Fruit fly (Drosophila melanogaster) whole organism, embryonic: ENCODE data around the gene CG14915.

Experiments used
- Atf3 ChIP-seq: fragments of 200-800 bp; sonication (Bioruptor generic); optimal IDR thresholded peaks from 3 replicates; lab custom pipeline; 2016; ENCODE audit warnings: missing biosample characterization, missing genetic modification characterization
- CG10147 ChIP-seq: fragments of 200-800 bp; sonication (Bioruptor generic); optimal IDR thresholded peaks from 2 replicates; lab custom pipeline; 2019; ENCODE audit warnings: missing biosample characterization, mild to moderate bottlenecking, missing genetic modification characterization, moderate library complexity
- CG1024 ChIP-seq: fragments of 200-800 bp; sonication (Bioruptor generic); IDR thresholded peaks from 2 replicates; pipeline ENCODE4 v1.3.6; 2022; ENCODE audit warnings: missing biosample characterization, missing genetic modification characterization
- CG10321 ChIP-seq: fragments of 200-800 bp; sonication (Bioruptor generic); IDR thresholded peaks from 2 replicates; pipeline ENCODE4 v1.3.6; 2022; ENCODE audit warnings: missing biosample characterization, missing genetic modification characterization
- CG14860 ChIP-seq: fragments of 200-800 bp; sonication (Bioruptor generic); IDR thresholded peaks from 3 replicates; pipeline ENCODE4 v1.3.6; 2022; ENCODE audit warnings: missing biosample characterization, missing genetic modification characterization; ENCODE audit not compliant: partially characterized antibody
- CG15011 ChIP-seq: fragments of 200-800 bp; sonication (Bioruptor generic); optimal IDR thresholded peaks from 3 replicates; lab custom pipeline; 2018; ENCODE audit warnings: missing biosample characterization, mild to moderate bottlenecking, missing genetic modification characterization
- CG17361 ChIP-seq: fragments of 200-800 bp; sonication (Bioruptor generic); IDR thresholded peaks from 3 replicates; pipeline ENCODE4 v1.3.6; 2022; ENCODE audit warnings: missing biosample characterization, missing genetic modification characterization
- CG2875 ChIP-seq: fragments of 200-800 bp; sonication (Bioruptor generic); optimal IDR thresholded peaks from 2 replicates; lab custom pipeline; 2017; ENCODE audit warnings: missing biosample characterization, mild to moderate bottlenecking, missing genetic modification characterization, missing genetic modification reagents
- CG3065 ChIP-seq: fragments of 200-800 bp; sonication (Bioruptor generic); optimal IDR thresholded peaks from 2 replicates; lab custom pipeline; 2016; ENCODE audit warnings: missing biosample characterization, missing genetic modification characterization
- CG32772 ChIP-seq: fragments of 200-800 bp; sonication (Bioruptor generic); IDR thresholded peaks from 2 replicates; pipeline ENCODE4 v1.3.6; 2022; ENCODE audit warnings: missing biosample characterization, missing genetic modification characterization
- CG34376 ChIP-seq: fragments of 200-800 bp; sonication (Bioruptor generic); optimal IDR thresholded peaks from 2 replicates; lab custom pipeline; 2018; ENCODE audit warnings: missing biosample characterization, mild to moderate bottlenecking, missing genetic modification characterization
- CG4360 ChIP-seq: fragments of 200-800 bp; sonication (Bioruptor generic); IDR thresholded peaks from 2 replicates; pipeline ENCODE4 v1.3.6; 2022; ENCODE audit warnings: missing biosample characterization, missing genetic modification characterization
- CG6689 ChIP-seq: fragments of 200-800 bp; sonication (Bioruptor generic); IDR thresholded peaks from 2 replicates; pipeline ENCODE4 v1.3.6; 2022; ENCODE audit warnings: missing biosample characterization, missing genetic modification characterization
- CG7839 ChIP-seq: fragments of 200-800 bp; sonication (Bioruptor generic); optimal IDR thresholded peaks from 3 replicates; lab custom pipeline; 2018; ENCODE audit warnings: missing biosample characterization, mild to moderate bottlenecking, missing genetic modification characterization, moderate library complexity
- CG8359 ChIP-seq: fragments of 200-800 bp; sonication (Bioruptor generic); optimal IDR thresholded peaks from 2 replicates; lab custom pipeline; 2017; ENCODE audit warnings: missing biosample characterization, mild to moderate bottlenecking, missing genetic modification characterization, borderline replicate concordance
- CG8765 ChIP-seq: fragments of 200-800 bp; sonication (Bioruptor generic); IDR thresholded peaks from 2 replicates; pipeline ENCODE4 v1.3.6; 2022; ENCODE audit warnings: missing biosample characterization, missing genetic modification characterization
- CG9215 ChIP-seq: fragments of 200-800 bp; sonication (Bioruptor generic); IDR thresholded peaks from 2 replicates; pipeline ENCODE4 v1.3.6; 2022; ENCODE audit warnings: missing biosample characterization, missing genetic modification characterization
- CG9932 ChIP-seq: fragments of 200-800 bp; sonication (Bioruptor generic); IDR thresholded peaks from 2 replicates; pipeline ENCODE4 v1.3.6; 2022; ENCODE audit warnings: missing biosample characterization, missing genetic modification characterization
- CHES-1-like ChIP-seq: fragments of 200-800 bp; sonication (Bioruptor generic); optimal IDR thresholded peaks from 2 replicates; lab custom pipeline; 2016; ENCODE audit warnings: missing biosample characterization, missing genetic modification characterization
- Dek ChIP-seq: fragments of 200-800 bp; sonication (Bioruptor generic); optimal IDR thresholded peaks from 3 replicates; lab custom pipeline; 2019; ENCODE audit warnings: missing biosample characterization, mild to moderate bottlenecking, missing genetic modification characterization, moderate library complexity
- Fer2 ChIP-seq: fragments of 200-800 bp; sonication (Bioruptor generic); optimal IDR thresholded peaks from 2 replicates; lab custom pipeline; 2018; ENCODE audit warnings: missing biosample characterization, mild to moderate bottlenecking, missing genetic modification characterization, moderate library complexity
- HLH3B ChIP-seq: fragments of 200-800 bp; sonication (Bioruptor generic); IDR thresholded peaks from 2 replicates; pipeline ENCODE4 v1.3.6; 2022; ENCODE audit warnings: missing biosample characterization, missing genetic modification characterization
- Hand ChIP-seq: fragments of 200-800 bp; sonication (Bioruptor generic); optimal IDR thresholded peaks from 2 replicates; lab custom pipeline; 2017; ENCODE audit warnings: mild to moderate bottlenecking, missing biosample characterization, missing genetic modification reagents, missing genetic modification characterization
- Hmr ChIP-seq: fragments of 200-800 bp; sonication (Bioruptor generic); optimal IDR thresholded peaks from 3 replicates; lab custom pipeline; 2017; ENCODE audit warnings: mild to moderate bottlenecking, missing biosample characterization, missing genetic modification reagents, missing genetic modification characterization
- Hmx ChIP-seq: fragments of 200-800 bp; sonication (Bioruptor generic); optimal IDR thresholded peaks from 2 replicates; lab custom pipeline; 2016; ENCODE audit warnings: missing biosample characterization, missing genetic modification characterization
- Kr ChIP-seq: fragments of 200-800 bp; sonication (Bioruptor generic); optimal IDR thresholded peaks from 2 replicates; lab custom pipeline; 2017; ENCODE audit warnings: missing biosample characterization, mild to moderate bottlenecking, missing genetic modification characterization
- Lhr ChIP-seq: fragments of 200-800 bp; sonication (Bioruptor generic); optimal IDR thresholded peaks from 3 replicates; lab custom pipeline; 2017; ENCODE audit warnings: mild to moderate bottlenecking, missing biosample characterization, missing genetic modification reagents, missing genetic modification characterization
- MBD-R2 ChIP-seq: fragments of 200-800 bp; sonication (Bioruptor generic); IDR thresholded peaks from 2 replicates; pipeline ENCODE4 v1.3.6; 2022; ENCODE audit warnings: missing biosample characterization, missing genetic modification characterization
- MESR4 ChIP-seq: fragments of 200-800 bp; sonication (Bioruptor generic); optimal IDR thresholded peaks from 2 replicates; lab custom pipeline; 2018; ENCODE audit warnings: missing biosample characterization, mild to moderate bottlenecking, missing genetic modification characterization, moderate library complexity
- NFAT ChIP-seq: fragments of 200-800 bp; sonication (Bioruptor generic); IDR thresholded peaks from 2 replicates; pipeline ENCODE4 v1.3.6; 2022; ENCODE audit warnings: missing biosample characterization, missing genetic modification characterization
- Rfx ChIP-seq: fragments of 200-800 bp; sonication (Bioruptor generic); IDR thresholded peaks from 2 replicates; pipeline ENCODE4 v1.3.6; 2022; ENCODE audit warnings: missing biosample characterization, missing genetic modification characterization
- Tbp ChIP-seq: fragments of >200 bp; optimal IDR thresholded peaks from 2 replicates; lab custom pipeline; 2018; ENCODE audit warnings: missing biosample characterization, missing genetic modification characterization
- ac ChIP-seq: fragments of 200-800 bp; sonication (Bioruptor generic); optimal IDR thresholded peaks from 3 replicates; lab custom pipeline; 2017; ENCODE audit warnings: missing biosample characterization, mild to moderate bottlenecking, missing genetic modification characterization
- bbx ChIP-seq: fragments of 200-800 bp; sonication (Bioruptor generic); IDR thresholded peaks from 2 replicates; pipeline ENCODE4 v1.3.6; 2022; ENCODE audit warnings: missing biosample characterization, missing genetic modification characterization; ENCODE audit not compliant: partially characterized antibody
- cad ChIP-seq: fragments of >200 bp; optimal IDR thresholded peaks from 2 replicates; lab custom pipeline; 2017; ENCODE audit warnings: missing biosample characterization, missing genetic modification characterization
- caup ChIP-seq: fragments of 200-800 bp; sonication (Bioruptor generic); optimal IDR thresholded peaks from 3 replicates; lab custom pipeline; 2017; ENCODE audit warnings: missing biosample characterization, mild to moderate bottlenecking, missing genetic modification characterization, moderate library complexity; ENCODE audit not compliant: severe bottlenecking
- crc ChIP-seq: fragments of 200-800 bp; sonication (Bioruptor generic); optimal IDR thresholded peaks from 2 replicates; lab custom pipeline; 2016; ENCODE audit warnings: missing biosample characterization, missing genetic modification characterization
- dpn ChIP-seq, 2 experiments: fragments of 200-800 bp; sonication (Bioruptor generic); optimal IDR thresholded peaks; 3 replicates each; lab custom pipeline; 2016; ENCODE audit warnings: missing biosample characterization in 2 of 2, missing genetic modification characterization in 2 of 2
- insv ChIP-seq, 2 experiments: fragments of 200-800 bp; sonication (Bioruptor generic); optimal IDR thresholded peaks; 3 replicates each; lab custom pipeline; 2016 to 2018; ENCODE audit warnings: missing biosample characterization in 2 of 2, missing genetic modification characterization in 2 of 2
- jumu ChIP-seq: fragments of 200-800 bp; sonication (Bioruptor generic); optimal IDR thresholded peaks from 3 replicates; lab custom pipeline; 2016; ENCODE audit warnings: missing biosample characterization, missing genetic modification characterization
- kay ChIP-seq: fragments of 200-800 bp; sonication (Bioruptor generic); optimal IDR thresholded peaks from 2 replicates; lab custom pipeline; 2016; ENCODE audit warnings: missing biosample characterization, missing genetic modification characterization
- ken ChIP-seq: fragments of 200-800 bp; sonication (Bioruptor generic); IDR thresholded peaks from 3 replicates; pipeline ENCODE4 v1.3.6; 2022; ENCODE audit warnings: missing biosample characterization, missing genetic modification characterization
- luna ChIP-seq: fragments of 200-800 bp; sonication (Bioruptor generic); optimal IDR thresholded peaks from 2 replicates; lab custom pipeline; 2016; ENCODE audit warnings: missing biosample characterization, missing genetic modification characterization
- maf-S ChIP-seq: fragments of 200-800 bp; sonication (Bioruptor generic); optimal IDR thresholded peaks from 2 replicates; lab custom pipeline; 2016; ENCODE audit warnings: missing biosample characterization, missing genetic modification characterization
- nau ChIP-seq: fragments of 200-800 bp; sonication (Bioruptor generic); optimal IDR thresholded peaks from 3 replicates; lab custom pipeline; 2017; ENCODE audit warnings: missing biosample characterization, mild to moderate bottlenecking, missing genetic modification characterization, missing genetic modification reagents
- org-1 ChIP-seq: fragments of 200-800 bp; sonication (Bioruptor generic); optimal IDR thresholded peaks from 2 replicates; lab custom pipeline; 2017; ENCODE audit warnings: missing biosample characterization, missing genetic modification characterization
- prd ChIP-seq, 3 experiments: fragments of >200 bp in 2 of 3; fragments of 200-800 bp in 1 of 3; sonication (Bioruptor generic) in 1 of 3; optimal IDR thresholded peaks in 2 of 3; IDR thresholded peaks in 1 of 3; 2 replicates in 2 of 3; 3 replicates in 1 of 3; pipeline versions ENCODE4 v1.3.6 to Lab custom; 2017 to 2022; ENCODE audit warnings: missing biosample characterization in 1 of 3, missing genetic modification characterization in 1 of 3
- seq ChIP-seq: fragments of 200-800 bp; sonication (Bioruptor generic); IDR thresholded peaks from 2 replicates; pipeline ENCODE4 v1.3.6; 2022; ENCODE audit warnings: missing biosample characterization, missing genetic modification characterization
- twi ChIP-seq: fragments of 200-800 bp; optimal IDR thresholded peaks from 2 replicates; lab custom pipeline; 2019; ENCODE audit warnings: missing biosample characterization, mild to moderate bottlenecking, missing genetic modification characterization, moderate library complexity
- zfh1 ChIP-seq: fragments of 200-800 bp; sonication (Bioruptor generic); IDR thresholded peaks from 3 replicates; pipeline ENCODE4 v1.3.6; 2022; ENCODE audit warnings: missing biosample characterization, missing genetic modification characterization

Gene CG14915

dm6 chr2L:11106562-11106962, 35.7 kb downstream of the CG14915 start, which contains the start of gene Reps (continued):
- TF ChIP-seq CG1024 (GFP tag; lab: Robert Waterston, UW) (peak; percentile 96), CG34376 (GFP tag; lab: Kevin White, UChicago) (peak; percentile 98), NFAT (GFP tag; lab: Robert Waterston, UW) (peak; percentile 98), prd (optimal IDR thresholded peaks at IDR 0.05; lab: Kevin White, UChicago) (no peak), prd (GFP tag; IDR thresholded peaks at IDR 0.05; lab: Robert Waterston, UW) (peak; percentile 100), Dek (tag; lab: Kevin White, UChicago) (peak; percentile 97), insv (GFP tag; optimal IDR thresholded peaks at IDR 0.05; lab: Kevin White, UChicago) (peak; percentile 29 to 78), jumu (peak; percentile 98), CG9932 (GFP tag; lab: Robert Waterston, UW) (peak; percentile 99), CG3065 (GFP tag; lab: Kevin White, UChicago) (peak; percentile 98), CG2875 (peak; percentile 97), Kr (GFP tag; lab: Kevin White, UChicago) (peak; percentile 63), CG6689 (GFP tag; lab: Robert Waterston, UW) (peak; percentile 100), Fer2 (tag; lab: Kevin White, UChicago) (peak; percentile 98), CG8359 (GFP tag; lab: Kevin White, UChicago) (peak; percentile 94), Hmx (GFP tag; lab: Kevin White, UChicago) (peak; percentile 96), kay (peak; percentile 98), CG10321 (GFP tag; lab: Robert Waterston, UW) (peak; percentile 83), Hand (GFP tag; lab: Kevin White, UChicago) (peak; percentile 88), CG8765 (GFP tag; lab: Robert Waterston, UW) (peak; percentile 99), Rfx (GFP tag; lab: Robert Waterston, UW) (peak; percentile 99), nau (GFP tag; lab: Kevin White, UChicago) (no peak), CG10147 (GFP tag; lab: Kevin White, UChicago) (peak; percentile 98), zfh1 (GFP tag; lab: Robert Waterston, UW) (peak; percentile 99), CG32772 (GFP tag; lab: Robert Waterston, UW) (peak; percentile 99), cad (GFP tag; lab: Kevin White, UChicago) (no peak), CG17361 (GFP tag; lab: Robert Waterston, UW) (peak; percentile 99), Atf3 (GFP tag; lab: Kevin White, UChicago) (peak; percentile 99), ac (GFP tag; lab: Kevin White, UChicago) (peak; percentile 94), CG7839 (tag; lab: Kevin White, UChicago) (peak; percentile 99), Tbp (GFP tag; lab: Kevin White, UChicago) (no peak), CG14860 (0 out of 3 replicates have a peak, but pooled peaks have one; percentile 43), MESR4 (peak; percentile 68), CG4360 (GFP tag; lab: Robert Waterston, UW) (peak; percentile 88), Lhr (GFP tag; lab: Kevin White, UChicago) (peak; percentile 96), luna (peak; percentile 96), MBD-R2 (GFP tag; lab: Robert Waterston, UW) (peak; percentile 99), CG9215 (GFP tag; lab: Robert Waterston, UW) (peak; percentile 98), maf-S (peak; percentile 97), HLH3B (GFP tag; lab: Robert Waterston, UW) (peak; percentile 99), CHES-1-like (GFP tag; lab: Kevin White, UChicago) (peak; percentile 96), Hmr (GFP tag; lab: Kevin White, UChicago) (peak; percentile 98), seq (GFP tag; lab: Robert Waterston, UW) (peak; percentile 98), twi (peak; percentile 97), ken (GFP tag; lab: Robert Waterston, UW) (peak; percentile 99), bbx (GFP tag; lab: Robert Waterston, UW) (peak; percentile 63), org-1 (GFP tag; lab: Kevin White, UChicago) (peak; percentile 95), CG15011 (peak; percentile 97), crc (GFP tag; lab: Kevin White, UChicago) (peak; percentile 94), caup (GFP tag; lab: Kevin White, UChicago) (peak; percentile 98), dpn (GFP tag; optimal IDR thresholded peaks at IDR 0.05; lab: Kevin White, UChicago) (peak; percentile 99)
